Worm (Caenorhabditis elegans) whole organism, L3 larva: ENCODE measurements around the gene fmil-1.

Experiments used
- R02D3.7 ChIP-seq: fragments of 150-350 bp; optimal IDR thresholded peaks from 2 replicates; lab custom pipeline; 2014; ENCODE audit warnings: missing biosample characterization, missing genetic modification characterization
- ZK546.5 ChIP-seq: sonication (generic microtip); optimal IDR thresholded peaks from 2 replicates; lab custom pipeline; 2017; ENCODE audit warnings: missing biosample characterization, missing genetic modification characterization
- ama-1 ChIP-seq: fragments of 150-350 bp; optimal IDR thresholded peaks from 2 replicates; lab custom pipeline; 2018
- ceh-16 ChIP-seq: sonication (generic microtip); optimal IDR thresholded peaks from 2 replicates; lab custom pipeline; 2017; ENCODE audit warnings: missing biosample characterization, missing genetic modification characterization
- ceh-28 ChIP-seq: fragments of 150-350 bp; optimal IDR thresholded peaks from 2 replicates; lab custom pipeline; 2014; ENCODE audit warnings: missing biosample characterization, missing genetic modification reagents, missing genetic modification characterization
- ceh-9 ChIP-seq: sonication (generic microtip); optimal IDR thresholded peaks from 2 replicates; lab custom pipeline; 2018; ENCODE audit warnings: missing biosample characterization, missing genetic modification characterization
- daf-12 ChIP-seq: fragments of 150-350 bp; optimal IDR thresholded peaks from 2 replicates; lab custom pipeline; 2014; ENCODE audit warnings: missing biosample characterization, missing genetic modification reagents, missing genetic modification characterization
- egl-27 ChIP-seq: sonication (generic microtip); optimal IDR thresholded peaks from 4 replicates; lab custom pipeline; 2017; ENCODE audit warnings: missing biosample characterization, missing genetic modification reagents, missing genetic modification characterization
- egl-5 ChIP-seq: fragments of 150-350 bp; optimal IDR thresholded peaks from 2 replicates; lab custom pipeline; 2017; ENCODE audit warnings: missing biosample characterization, missing genetic modification reagents, missing genetic modification characterization, inconsistent platforms
- elt-1 ChIP-seq: fragments of 150-350 bp; optimal IDR thresholded peaks from 2 replicates; lab custom pipeline; 2014; ENCODE audit warnings: missing biosample characterization, missing genetic modification characterization
- elt-2 ChIP-seq: sonication (generic microtip); optimal IDR thresholded peaks from 2 replicates; lab custom pipeline; 2016; ENCODE audit warnings: missing genetic modification reagents, mild to moderate bottlenecking, missing genetic modification characterization, missing compliant biosample characterization
- elt-3 ChIP-seq, 3 experiments: fragments of 150-350 bp in 1 of 3; sonication (generic microtip) in 2 of 3; optimal IDR thresholded peaks; 2 replicates in 2 of 3; 4 replicates in 1 of 3; lab custom pipeline; 2014 to 2017; ENCODE audit warnings: missing biosample characterization in 3 of 3, missing genetic modification characterization in 3 of 3
- eor-1 ChIP-seq, 2 experiments: fragments of 150-350 bp; optimal IDR thresholded peaks; 2 replicates each; lab custom pipeline; 2014 to 2018; ENCODE audit warnings: missing biosample characterization in 2 of 2, missing genetic modification characterization in 2 of 2
- fkh-10 ChIP-seq: sonication (generic microtip); optimal IDR thresholded peaks from 2 replicates; lab custom pipeline; 2017; ENCODE audit warnings: missing biosample characterization, missing genetic modification reagents, missing genetic modification characterization
- fkh-2 ChIP-seq: fragments of 150-350 bp; optimal IDR thresholded peaks from 2 replicates; lab custom pipeline; 2014; ENCODE audit warnings: missing biosample characterization, missing genetic modification reagents, missing genetic modification characterization
- fos-1 ChIP-seq: fragments of 150-350 bp; optimal IDR thresholded peaks from 2 replicates; lab custom pipeline; 2014; ENCODE audit warnings: missing biosample characterization, missing genetic modification characterization
- hmg-11 ChIP-seq: sonication (generic microtip); optimal IDR thresholded peaks from 2 replicates; lab custom pipeline; 2016; ENCODE audit warnings: missing genetic modification characterization, missing compliant biosample characterization
- jun-1 ChIP-seq: fragments of 150-350 bp; optimal IDR thresholded peaks from 2 replicates; lab custom pipeline; 2014; ENCODE audit warnings: missing biosample characterization, missing genetic modification reagents, missing genetic modification characterization
- lin-15B ChIP-seq: fragments of 150-350 bp; optimal IDR thresholded peaks from 2 replicates; lab custom pipeline; 2014; ENCODE audit warnings: missing biosample characterization, missing genetic modification characterization
- lin-39 ChIP-seq: fragments of 150-350 bp; optimal IDR thresholded peaks from 2 replicates; lab custom pipeline; 2018; ENCODE audit warnings: missing biosample characterization, missing genetic modification reagents, missing genetic modification characterization
- lsy-12 ChIP-seq: sonication (generic microtip); optimal IDR thresholded peaks from 2 replicates; lab custom pipeline; 2016; ENCODE audit warnings: mild to moderate bottlenecking, missing genetic modification characterization, missing compliant biosample characterization
- mdl-1 ChIP-seq: fragments of 150-350 bp; optimal IDR thresholded peaks from 2 replicates; lab custom pipeline; 2014; ENCODE audit warnings: missing biosample characterization, missing genetic modification characterization
- mml-1 ChIP-seq: fragments of 150-350 bp; sonication (generic microtip); optimal IDR thresholded peaks from 3 replicates; lab custom pipeline; 2014; ENCODE audit warnings: missing biosample characterization, missing genetic modification characterization
- nfya-1 ChIP-seq: sonication (generic microtip); optimal IDR thresholded peaks from 2 replicates; lab custom pipeline; 2017; ENCODE audit warnings: missing genetic modification characterization, mild to moderate bottlenecking, missing compliant biosample characterization, antibody characterized with exemption, moderate library complexity; ENCODE audit not compliant: insufficient read depth
- nhr-11 ChIP-seq: fragments of 150-350 bp; optimal IDR thresholded peaks from 2 replicates; lab custom pipeline; 2014; ENCODE audit warnings: missing biosample characterization, missing genetic modification characterization
- nhr-12 ChIP-seq: fragments of 150-350 bp; optimal IDR thresholded peaks from 2 replicates; lab custom pipeline; 2014; ENCODE audit warnings: missing biosample characterization, missing genetic modification characterization
- nhr-23 ChIP-seq: fragments of 150-350 bp; optimal IDR thresholded peaks from 2 replicates; lab custom pipeline; 2014; ENCODE audit warnings: missing biosample characterization, missing genetic modification reagents, missing genetic modification characterization
- nhr-25 ChIP-seq: sonication (generic microtip); optimal IDR thresholded peaks from 2 replicates; lab custom pipeline; 2017; ENCODE audit warnings: missing biosample characterization, missing genetic modification characterization
- nhr-28 ChIP-seq: fragments of 150-350 bp; optimal IDR thresholded peaks from 2 replicates; lab custom pipeline; 2014; ENCODE audit warnings: missing biosample characterization, missing genetic modification characterization
- nhr-43 ChIP-seq: sonication (generic microtip); optimal IDR thresholded peaks from 2 replicates; lab custom pipeline; 2016; ENCODE audit warnings: mild to moderate bottlenecking, missing genetic modification characterization, missing compliant biosample characterization; ENCODE audit not compliant: poor library complexity, severe bottlenecking
- nhr-67 ChIP-seq: fragments of 150-350 bp; optimal IDR thresholded peaks from 2 replicates; lab custom pipeline; 2014; ENCODE audit warnings: missing biosample characterization, missing genetic modification characterization
- nhr-76 ChIP-seq: fragments of 150-350 bp; sonication (generic microtip); optimal IDR thresholded peaks from 5 replicates; lab custom pipeline; 2014; ENCODE audit warnings: missing biosample characterization, missing genetic modification characterization
- nhr-77 ChIP-seq: fragments of 150-350 bp; optimal IDR thresholded peaks from 2 replicates; lab custom pipeline; 2014; ENCODE audit warnings: missing biosample characterization, missing genetic modification characterization
- pha-4 ChIP-seq: fragments of 150-350 bp; optimal IDR thresholded peaks from 2 replicates; lab custom pipeline; 2014; ENCODE audit warnings: missing biosample characterization, missing genetic modification reagents, missing genetic modification characterization
- pqm-1 ChIP-seq: fragments of 150-350 bp; optimal IDR thresholded peaks from 2 replicates; lab custom pipeline; 2017; ENCODE audit warnings: missing biosample characterization, missing genetic modification characterization, inconsistent platforms
- skn-1 ChIP-seq: fragments of 150-350 bp; optimal IDR thresholded peaks from 2 replicates; lab custom pipeline; 2014; ENCODE audit warnings: missing biosample characterization, missing genetic modification characterization
- snpc-4 ChIP-seq: fragments of 150-350 bp; optimal IDR thresholded peaks from 2 replicates; lab custom pipeline; 2014; ENCODE audit warnings: missing biosample characterization, missing genetic modification characterization
- tbx-2 ChIP-seq: sonication (generic microtip); optimal IDR thresholded peaks from 2 replicates; lab custom pipeline; 2016; ENCODE audit warnings: mild to moderate bottlenecking, missing genetic modification characterization, missing compliant biosample characterization
- unc-39 ChIP-seq: sonication (generic microtip); optimal IDR thresholded peaks from 4 replicates; lab custom pipeline; 2017; ENCODE audit warnings: missing biosample characterization, missing genetic modification characterization
- unc-62 ChIP-seq: fragments of 150-350 bp; sonication (generic microtip); optimal IDR thresholded peaks from 4 replicates; lab custom pipeline; 2014; ENCODE audit warnings: missing biosample characterization, missing genetic modification reagents, missing genetic modification characterization
- ztf-11 ChIP-seq: fragments of 150-350 bp; optimal IDR thresholded peaks from 2 replicates; lab custom pipeline; 2014; ENCODE audit warnings: missing biosample characterization, missing genetic modification characterization
- ztf-4 ChIP-seq: fragments of 150-350 bp; optimal IDR thresholded peaks from 2 replicates; lab custom pipeline; 2014; ENCODE audit warnings: missing biosample characterization, missing genetic modification characterization

The fmil-1 gene

ce11 chrIV:3645487-3645886, 23.0 kb downstream of the fmil-1 start:
- no peak for TF ChIP-seq R02D3.7
- no peak for TF ChIP-seq nhr-28 (tag; lab: Kevin White, UChicago)
- TF ChIP-seq ceh-16 (tag; lab: Kevin White, UChicago), result no peak
- no peak for TF ChIP-seq nhr-77
- no peak for TF ChIP-seq tbx-2 (tag; lab: Kevin White, UChicago)
- TF ChIP-seq eor-1 (tag; optimal IDR thresholded peaks at IDR 0.05; lab: Kevin White, UChicago), result no peak
- no peak for TF ChIP-seq nfya-1
- no peak for TF ChIP-seq elt-2 (tag; lab: Kevin White, UChicago)
- TF ChIP-seq fos-1 (tag; lab: Kevin White, UChicago), result no peak
- no peak for TF ChIP-seq egl-5 (tag; lab: Kevin White, UChicago)
- TF ChIP-seq nhr-76 (tag; lab: Kevin White, UChicago), result no peak
- TF ChIP-seq lin-39 (tag; lab: Kevin White, UChicago), result no peak
- TF ChIP-seq, all 47 proteins: peak for 0

- no peak for TF ChIP-seq jun-1 (tag; lab: Kevin White, UChicago)
- no peak for TF ChIP-seq ceh-16 (tag; lab: Kevin White, UChicago)
- no peak for TF ChIP-seq nhr-12 (tag; lab: Kevin White, UChicago)
- no peak for TF ChIP-seq tbx-2 (tag; lab: Kevin White, UChicago)
- TF ChIP-seq nhr-23 (tag; lab: Kevin White, UChicago), result no peak
- no peak for TF ChIP-seq nhr-28 (tag; lab: Kevin White, UChicago)
- no peak for TF ChIP-seq egl-27 (tag; lab: Kevin White, UChicago)
- no peak for TF ChIP-seq egl-5 (tag; lab: Kevin White, UChicago)
- TF ChIP-seq snpc-4 (tag; lab: Kevin White, UChicago), result no peak
- no peak for TF ChIP-seq nhr-11 (tag; lab: Kevin White, UChicago)
- TF ChIP-seq mml-1 (tag; lab: Kevin White, UChicago), result no peak
- TF ChIP-seq hmg-11 (tag; lab: Kevin White, UChicago), result no peak
- peak in 1 of 3 experiments; percentile 16 for TF ChIP-seq elt-3 (tag; optimal IDR thresholded peaks at IDR 0.05; lab: Kevin White, UChicago)
- TF ChIP-seq nhr-43 (tag; lab: Kevin White, UChicago), result peak; percentile 55
- TF ChIP-seq lin-15B (tag; lab: Kevin White, UChicago), result no peak
- peak; percentile 32 for TF ChIP-seq nhr-25 (tag; lab: Kevin White, UChicago)
- TF ChIP-seq pqm-1 (tag; lab: Kevin White, UChicago), result no peak
- no peak for TF ChIP-seq fkh-10 (GFP tag; lab: Kevin White, UChicago)
- TF ChIP-seq lin-39 (tag; lab: Kevin White, UChicago), result no peak
- TF ChIP-seq skn-1 (tag; lab: Kevin White, UChicago), result no peak
- no peak for TF ChIP-seq nhr-67 (tag; lab: Kevin White, UChicago)
- no peak for TF ChIP-seq nhr-77
- TF ChIP-seq daf-12 (tag; lab: Kevin White, UChicago), result no peak
- no peak for TF ChIP-seq ztf-11 (tag; lab: Kevin White, UChicago)
- TF ChIP-seq ztf-4 (tag; lab: Kevin White, UChicago), result peak; percentile 80
- TF ChIP-seq ama-1, result no peak
- TF ChIP-seq ceh-28 (tag; lab: Kevin White, UChicago), result peak; percentile 44
- no peak for TF ChIP-seq ZK546.5 (tag; lab: Kevin White, UChicago)
- TF ChIP-seq fos-1 (tag; lab: Kevin White, UChicago), result no peak
- TF ChIP-seq unc-62 (GFP tag; lab: Kevin White, UChicago), result no peak
- no peak for TF ChIP-seq pha-4 (tag; lab: Kevin White, UChicago)
- peak; percentile 49 for TF ChIP-seq lsy-12
- TF ChIP-seq eor-1 (tag; optimal IDR thresholded peaks at IDR 0.05; lab: Kevin White, UChicago), result no peak
- TF ChIP-seq elt-2 (tag; lab: Kevin White, UChicago), result no peak
- TF ChIP-seq unc-39 (tag; lab: Kevin White, UChicago), result no peak
- TF ChIP-seq nfya-1, result no peak
- no peak for TF ChIP-seq nhr-76 (tag; lab: Kevin White, UChicago)
- TF ChIP-seq R02D3.7, result no peak
- TF ChIP-seq ceh-9 (tag; lab: Kevin White, UChicago), result no peak
- TF ChIP-seq, all 47 proteins: peak for 6
These were observed 23.6 kb downstream of the fmil-1 start for ce11 chrIV:3644863-3645378.

DNA sequence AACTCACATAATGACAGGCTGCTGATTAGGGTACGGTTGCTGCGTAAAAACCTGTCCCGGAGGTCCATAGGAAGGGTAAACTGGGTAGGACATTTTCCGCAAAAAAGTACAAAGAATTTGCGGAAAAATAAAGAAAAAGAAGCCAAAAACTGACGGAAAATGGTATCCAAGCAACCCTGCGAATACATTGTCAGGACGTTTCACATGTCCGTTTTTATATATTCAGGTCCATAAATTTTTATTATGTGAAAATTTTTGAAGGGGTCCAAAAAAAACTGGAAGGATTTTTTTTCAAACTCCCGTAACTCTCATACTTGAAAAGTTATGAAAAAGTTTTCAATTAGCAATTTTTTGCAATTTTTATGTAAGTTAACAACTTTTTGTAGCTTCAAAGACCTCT, 26.3 kb downstream of the fmil-1 start, which contains the start of gene CC8.3:
TSS of gene CC8.3 (minus strand) at position 101 of the 400 bp plus-strand sequence.
- TF ChIP-seq daf-12 (tag; lab: Kevin White, UChicago) (no peak), nhr-25 (tag; lab: Kevin White, UChicago) (no peak), ztf-4 (tag; lab: Kevin White, UChicago) (no peak), elt-3 (tag; optimal IDR thresholded peaks at IDR 0.05; lab: Kevin White, UChicago) (no peak), lin-39 (tag; lab: Kevin White, UChicago) (no peak), mml-1 (tag; lab: Kevin White, UChicago) (no peak), fkh-2 (tag; lab: Kevin White, UChicago) (no peak), ceh-9 (tag; lab: Kevin White, UChicago) (no peak), tbx-2 (tag; lab: Kevin White, UChicago) (no peak), elt-1 (tag; lab: Kevin White, UChicago) (no peak), mdl-1 (no peak), nhr-28 (tag; lab: Kevin White, UChicago) (no peak), unc-62 (GFP tag; lab: Kevin White, UChicago) (no peak), pha-4 (tag; lab: Kevin White, UChicago) (no peak), hmg-11 (tag; lab: Kevin White, UChicago) (no peak)
